Worm (Caenorhabditis elegans) whole organism, L3 larva: ENCODE data around the gene lin-54.

Experiments used
- R02D3.7 ChIP-seq: fragments of 150-350 bp; optimal IDR thresholded peaks from 2 replicates; lab custom pipeline; 2014; ENCODE audit warnings: missing biosample characterization, missing genetic modification characterization
- ZK546.5 ChIP-seq: sonication (generic microtip); optimal IDR thresholded peaks from 2 replicates; lab custom pipeline; 2017; ENCODE audit warnings: missing biosample characterization, missing genetic modification characterization
- aly-2 ChIP-seq: fragments of 150-350 bp; optimal IDR thresholded peaks from 2 replicates; lab custom pipeline; 2014; ENCODE audit warnings: missing biosample characterization, missing genetic modification characterization
- ceh-28 ChIP-seq: fragments of 150-350 bp; optimal IDR thresholded peaks from 2 replicates; lab custom pipeline; 2014; ENCODE audit warnings: missing biosample characterization, missing genetic modification reagents, missing genetic modification characterization
- daf-12 ChIP-seq: fragments of 150-350 bp; optimal IDR thresholded peaks from 2 replicates; lab custom pipeline; 2014; ENCODE audit warnings: missing biosample characterization, missing genetic modification reagents, missing genetic modification characterization
- egl-5 ChIP-seq: fragments of 150-350 bp; optimal IDR thresholded peaks from 2 replicates; lab custom pipeline; 2017; ENCODE audit warnings: missing biosample characterization, missing genetic modification reagents, missing genetic modification characterization, inconsistent platforms
- elt-2 ChIP-seq: sonication (generic microtip); optimal IDR thresholded peaks from 2 replicates; lab custom pipeline; 2016; ENCODE audit warnings: missing genetic modification reagents, mild to moderate bottlenecking, missing genetic modification characterization, missing compliant biosample characterization
- elt-3 ChIP-seq, 3 experiments: fragments of 150-350 bp in 1 of 3; sonication (generic microtip) in 2 of 3; optimal IDR thresholded peaks; 2 replicates in 2 of 3; 4 replicates in 1 of 3; lab custom pipeline; 2014 to 2017; ENCODE audit warnings: missing biosample characterization in 3 of 3, missing genetic modification characterization in 3 of 3
- fkh-10 ChIP-seq: sonication (generic microtip); optimal IDR thresholded peaks from 2 replicates; lab custom pipeline; 2017; ENCODE audit warnings: missing biosample characterization, missing genetic modification reagents, missing genetic modification characterization
- fkh-2 ChIP-seq: fragments of 150-350 bp; optimal IDR thresholded peaks from 2 replicates; lab custom pipeline; 2014; ENCODE audit warnings: missing biosample characterization, missing genetic modification reagents, missing genetic modification characterization
- hmg-11 ChIP-seq: sonication (generic microtip); optimal IDR thresholded peaks from 2 replicates; lab custom pipeline; 2016; ENCODE audit warnings: missing genetic modification characterization, missing compliant biosample characterization
- lin-15B ChIP-seq: fragments of 150-350 bp; optimal IDR thresholded peaks from 2 replicates; lab custom pipeline; 2014; ENCODE audit warnings: missing biosample characterization, missing genetic modification characterization
- lin-39 ChIP-seq: fragments of 150-350 bp; optimal IDR thresholded peaks from 2 replicates; lab custom pipeline; 2018; ENCODE audit warnings: missing biosample characterization, missing genetic modification reagents, missing genetic modification characterization
- mml-1 ChIP-seq: fragments of 150-350 bp; sonication (generic microtip); optimal IDR thresholded peaks from 3 replicates; lab custom pipeline; 2014; ENCODE audit warnings: missing biosample characterization, missing genetic modification characterization
- nfya-1 ChIP-seq: sonication (generic microtip); optimal IDR thresholded peaks from 2 replicates; lab custom pipeline; 2017; ENCODE audit warnings: missing genetic modification characterization, mild to moderate bottlenecking, missing compliant biosample characterization, antibody characterized with exemption, moderate library complexity; ENCODE audit not compliant: insufficient read depth
- nhr-12 ChIP-seq: fragments of 150-350 bp; optimal IDR thresholded peaks from 2 replicates; lab custom pipeline; 2014; ENCODE audit warnings: missing biosample characterization, missing genetic modification characterization
- nhr-25 ChIP-seq: sonication (generic microtip); optimal IDR thresholded peaks from 2 replicates; lab custom pipeline; 2017; ENCODE audit warnings: missing biosample characterization, missing genetic modification characterization
- nhr-28 ChIP-seq: fragments of 150-350 bp; optimal IDR thresholded peaks from 2 replicates; lab custom pipeline; 2014; ENCODE audit warnings: missing biosample characterization, missing genetic modification characterization
- nhr-43 ChIP-seq: sonication (generic microtip); optimal IDR thresholded peaks from 2 replicates; lab custom pipeline; 2016; ENCODE audit warnings: mild to moderate bottlenecking, missing genetic modification characterization, missing compliant biosample characterization; ENCODE audit not compliant: poor library complexity, severe bottlenecking
- nhr-67 ChIP-seq: fragments of 150-350 bp; optimal IDR thresholded peaks from 2 replicates; lab custom pipeline; 2014; ENCODE audit warnings: missing biosample characterization, missing genetic modification characterization
- nhr-76 ChIP-seq: fragments of 150-350 bp; sonication (generic microtip); optimal IDR thresholded peaks from 5 replicates; lab custom pipeline; 2014; ENCODE audit warnings: missing biosample characterization, missing genetic modification characterization
- pha-4 ChIP-seq: fragments of 150-350 bp; optimal IDR thresholded peaks from 2 replicates; lab custom pipeline; 2014; ENCODE audit warnings: missing biosample characterization, missing genetic modification reagents, missing genetic modification characterization
- unc-39 ChIP-seq: sonication (generic microtip); optimal IDR thresholded peaks from 4 replicates; lab custom pipeline; 2017; ENCODE audit warnings: missing biosample characterization, missing genetic modification characterization
- unc-62 ChIP-seq: fragments of 150-350 bp; sonication (generic microtip); optimal IDR thresholded peaks from 4 replicates; lab custom pipeline; 2014; ENCODE audit warnings: missing biosample characterization, missing genetic modification reagents, missing genetic modification characterization
- zag-1 ChIP-seq: fragments of 150-350 bp; optimal IDR thresholded peaks from 2 replicates; lab custom pipeline; 2014; ENCODE audit warnings: missing biosample characterization, missing genetic modification characterization
- ztf-11 ChIP-seq: fragments of 150-350 bp; optimal IDR thresholded peaks from 2 replicates; lab custom pipeline; 2014; ENCODE audit warnings: missing biosample characterization, missing genetic modification characterization

lin-54 gene

ce11 chrIV:13289321-13289720, 48.5 kb downstream of the lin-54 start, which contains the start of gene Y67H2A.10:
TSS of gene Y67H2A.10 (minus strand) at chrIV:13289504.
- TF ChIP-seq fkh-2 (tag; lab: Kevin White, UChicago): no peak
- no peak for TF ChIP-seq zag-1 (tag; lab: Kevin White, UChicago)
- peak; percentile 44 for TF ChIP-seq nfya-1 (tag; lab: Kevin White, UChicago)
- TF ChIP-seq hmg-11 (tag; lab: Kevin White, UChicago): peak; percentile 25
- TF ChIP-seq nhr-25 (tag; lab: Kevin White, UChicago): peak; percentile 12
- TF ChIP-seq daf-12 (tag; lab: Kevin White, UChicago): no peak
- no peak for TF ChIP-seq mml-1 (tag; lab: Kevin White, UChicago)
- peak; percentile 78 for TF ChIP-seq lin-39 (tag; lab: Kevin White, UChicago)
- peak; percentile 64 for TF ChIP-seq lin-15B (tag; lab: Kevin White, UChicago)
- TF ChIP-seq pha-4 (tag; lab: Kevin White, UChicago): peak; percentile 45
- TF ChIP-seq egl-5 (tag; lab: Kevin White, UChicago): no peak
- TF ChIP-seq, all 47 proteins: peak for 6

- no peak for TF ChIP-seq R02D3.7 (tag; lab: Kevin White, UChicago)
- TF ChIP-seq fkh-2 (tag; lab: Kevin White, UChicago): no peak
- TF ChIP-seq nhr-76 (tag; lab: Kevin White, UChicago): no peak
- no peak for TF ChIP-seq pha-4 (tag; lab: Kevin White, UChicago)
- no peak for TF ChIP-seq elt-2 (tag; lab: Kevin White, UChicago)
- TF ChIP-seq unc-62 (GFP tag; lab: Kevin White, UChicago): no peak
- TF ChIP-seq aly-2 (tag; lab: Kevin White, UChicago): no peak
- TF ChIP-seq nhr-28 (tag; lab: Kevin White, UChicago): no peak
- TF ChIP-seq nhr-43 (tag; lab: Kevin White, UChicago): no peak
- TF ChIP-seq zag-1 (tag; lab: Kevin White, UChicago): no peak
- TF ChIP-seq nhr-12 (tag; lab: Kevin White, UChicago): no peak
- TF ChIP-seq ztf-11: no peak
- TF ChIP-seq nfya-1 (tag; lab: Kevin White, UChicago): no peak
- no peak for TF ChIP-seq fkh-10
- TF ChIP-seq ceh-28 (tag; lab: Kevin White, UChicago): no peak
- no peak for TF ChIP-seq nhr-67 (tag; lab: Kevin White, UChicago)
- no peak for TF ChIP-seq nhr-25 (tag; lab: Kevin White, UChicago)
- no peak for TF ChIP-seq elt-3 (tag; optimal IDR thresholded peaks at IDR 0.05; lab: Kevin White, UChicago)
- TF ChIP-seq unc-39 (tag; lab: Kevin White, UChicago): no peak
- TF ChIP-seq ZK546.5: no peak
Measured at ce11 chrIV:13290239-13290638, 49.4 kb downstream of the lin-54 start.
